Worm (Caenorhabditis elegans): Measurements from ENCODE around the gene F59D12.2.

F59D12.2 gene

ce11 chrX:15713189-15713588, 37.7 kb upstream of the F59D12.2 start:
- TF ChIP-seq D1046.2 (GFP tag; IDR thresholded peaks at IDR 0.05) (no peak), zfp-3 (GFP tag; conservative IDR thresholded peaks at IDR 0.05) (no peak), Y75B8A.6 (GFP tag; IDR thresholded peaks at IDR 0.05) (no peak)

ce11 chrX:15709594-15709993, 34.1 kb upstream of the F59D12.2 start:
- TF ChIP-seq hmg-1.1 (GFP tag; IDR thresholded peaks at IDR 0.05), result no peak
- peak; percentile 43 for TF ChIP-seq mes-2 (tag; optimal IDR thresholded peaks at IDR 0.05; ENCODE audit: poor library complexity, severe bottlenecking)
- no peak for TF ChIP-seq spr-3 (GFP tag; optimal IDR thresholded peaks at IDR 0.05)
- no peak for TF ChIP-seq tag-97 (GFP tag; IDR thresholded peaks at IDR 0.05)
- no peak for TF ChIP-seq aly-2 (tag; optimal IDR thresholded peaks at IDR 0.05)
- no peak for TF ChIP-seq ZK546.5 (tag; optimal IDR thresholded peaks at IDR 0.05)
- no peak for TF ChIP-seq mdt-29 (GFP tag; IDR thresholded peaks at IDR 0.05)
- no peak for TF ChIP-seq daf-8 (GFP tag; IDR thresholded peaks at IDR 0.05)
- no peak for TF ChIP-seq ceh-32 (tag; optimal IDR thresholded peaks at IDR 0.05; ENCODE audit: poor library complexity)
- TF ChIP-seq nhr-11 (tag; optimal IDR thresholded peaks at IDR 0.05), result no peak
- TF ChIP-seq lin-29 (GFP tag; IDR thresholded peaks at IDR 0.05), result no peak
- TF ChIP-seq egl-27 (tag; optimal IDR thresholded peaks at IDR 0.05), result no peak
- no peak for TF ChIP-seq nhr-76 (tag; optimal IDR thresholded peaks at IDR 0.05)
- no peak for TF ChIP-seq attf-4 (tag; optimal IDR thresholded peaks at IDR 0.05)
- no peak for TF ChIP-seq ceh-82 (tag; optimal IDR thresholded peaks at IDR 0.05)
- peak; percentile 43 for TF ChIP-seq pqm-1 (tag; optimal IDR thresholded peaks at IDR 0.05)
- no peak for TF ChIP-seq lin-38 (GFP tag; IDR thresholded peaks at IDR 0.05)
- TF ChIP-seq sdz-12 (GFP tag; optimal IDR thresholded peaks at IDR 0.05), result no peak
- TF ChIP-seq snpc-4 (tag; optimal IDR thresholded peaks at IDR 0.05), result no peak
- TF ChIP-seq Y105C5A.15 (GFP tag; IDR thresholded peaks at IDR 0.05), result no peak
- no peak for TF ChIP-seq ces-1 (GFP tag; optimal IDR thresholded peaks at IDR 0.05)
- no peak for TF ChIP-seq dpl-1 (GFP tag; optimal IDR thresholded peaks at IDR 0.05)
- TF ChIP-seq daf-19 (GFP tag; conservative IDR thresholded peaks at IDR 0.05), result no peak
- no peak for TF ChIP-seq daf-12 (tag; optimal IDR thresholded peaks at IDR 0.05)
- no peak for TF ChIP-seq zip-11 (GFP tag; IDR thresholded peaks at IDR 0.05)
- no peak for TF ChIP-seq ceh-28 (tag; optimal IDR thresholded peaks at IDR 0.05)
- TF ChIP-seq zip-2 (tag; optimal IDR thresholded peaks at IDR 0.05), result no peak
- no peak for TF ChIP-seq nhr-237 (tag; optimal IDR thresholded peaks at IDR 0.05)
- no peak for TF ChIP-seq F10B5.3 (tag; optimal IDR thresholded peaks at IDR 0.05)
- TF ChIP-seq lin-1 (GFP tag; IDR thresholded peaks at IDR 0.05), result no peak
- TF ChIP-seq nhr-48 (tag; optimal IDR thresholded peaks at IDR 0.05), result peak; percentile 96
- no peak for TF ChIP-seq F37D6.2 (tag; optimal IDR thresholded peaks at IDR 0.05)
- TF ChIP-seq fos-1 (tag; optimal IDR thresholded peaks at IDR 0.05), result no peak
- peak; percentile 49 for TF ChIP-seq nhr-25 (tag; optimal IDR thresholded peaks at IDR 0.05; ENCODE audit: borderline replicate concordance, insufficient read depth)
- no peak for TF ChIP-seq snpc-1.2 (GFP tag; IDR thresholded peaks at IDR 0.05)
- TF ChIP-seq mdl-1 (tag; optimal IDR thresholded peaks at IDR 0.05), result peak; percentile 85 to 90
- peak in 1 of 2 experiments; percentile 55 for TF ChIP-seq lsy-2 (tag; optimal IDR thresholded peaks at IDR 0.05)
- TF ChIP-seq ztf-7 (tag; optimal IDR thresholded peaks at IDR 0.05), result no peak
- no peak for TF ChIP-seq egl-43 (GFP tag; IDR thresholded peaks at IDR 0.05)
- no peak for TF ChIP-seq saeg-2 (GFP tag; IDR thresholded peaks at IDR 0.05)
- no peak for TF ChIP-seq nhr-111 (GFP tag; optimal IDR thresholded peaks at IDR 0.05)
- TF ChIP-seq jun-1 (tag; optimal IDR thresholded peaks at IDR 0.05), result no peak
- TF ChIP-seq nhr-77 (tag; optimal IDR thresholded peaks at IDR 0.05), result peak; percentile 70
- TF ChIP-seq hlh-11 (tag; optimal IDR thresholded peaks at IDR 0.05), result peak; percentile 89
- no peak for TF ChIP-seq daf-16 (GFP tag; optimal IDR thresholded peaks at IDR 0.05)
- peak; percentile 54 for TF ChIP-seq daf-16 (tag; optimal IDR thresholded peaks at IDR 0.05)
- no peak for TF ChIP-seq D1046.2 (GFP tag; IDR thresholded peaks at IDR 0.05)
- no peak for TF ChIP-seq vab-7 (GFP tag; IDR thresholded peaks at IDR 0.05)
- TF ChIP-seq F44E2.7 (GFP tag; IDR thresholded peaks at IDR 0.05), result no peak
- peak; percentile 93 for TF ChIP-seq nhr-28 (tag; optimal IDR thresholded peaks at IDR 0.05)
